Fruit fly (Drosophila melanogaster): ENCODE results near the gene loqs.

- TF ChIP-seq CTCF (optimal IDR thresholded peaks at IDR 0.05) (no peak), CG8478 (optimal IDR thresholded peaks at IDR 0.05) (no peak)
Measured at dm6 chr2L:13349237-13349902, 33.1 kb upstream of the loqs start.
